Fruit fly (Drosophila melanogaster): ENCODE measurements around the gene CG6026.

The CG6026 gene

dm6 chr3R:18983614-18984185 is 49.6 kb upstream of the CG6026 start, which contains the start of the genes snRNP-U1-C and gukh (continued):
- peak; percentile 80 for TF ChIP-seq Hr3 (GFP tag; optimal IDR thresholded peaks at IDR 0.05)
- peak; percentile 83 for TF ChIP-seq sob (GFP tag; IDR thresholded peaks at IDR 0.05)
- TF ChIP-seq Bteb2 (GFP tag; optimal IDR thresholded peaks at IDR 0.05), result peak; percentile 41
- TF ChIP-seq CG11085 (GFP tag; IDR thresholded peaks at IDR 0.05), result peak; percentile 84
- TF ChIP-seq Kr (GFP tag; optimal IDR thresholded peaks at IDR 0.05), result no peak
- peak; percentile 81 for TF ChIP-seq ap (GFP tag; IDR thresholded peaks at IDR 0.05)
- TF ChIP-seq HLH4C (GFP tag; IDR thresholded peaks at IDR 0.05; ENCODE audit: partially characterized antibody), result peak; percentile 48; the same call in 1 of the 3 replicates
- TF ChIP-seq Jarid2 (GFP tag; optimal IDR thresholded peaks at IDR 0.05), result peak; percentile 98
- peak; percentile 49; the same call in 1 of the 2 replicates for TF ChIP-seq bowl (GFP tag; IDR thresholded peaks at IDR 0.05)
- TF ChIP-seq CG6813 (GFP tag; optimal IDR thresholded peaks at IDR 0.05), result peak; percentile 8
- peak; percentile 30 for TF ChIP-seq gcm2 (GFP tag; optimal IDR thresholded peaks at IDR 0.05)
- peak; percentile 64 for TF ChIP-seq wor (GFP tag; IDR thresholded peaks at IDR 0.05)
- TF ChIP-seq CG1233 (GFP tag; optimal IDR thresholded peaks at IDR 0.05), result peak; percentile 79
- TF ChIP-seq CG13624 (GFP tag; optimal IDR thresholded peaks at IDR 0.05), result peak; percentile 39
- TF ChIP-seq CG8944 (GFP tag; optimal IDR thresholded peaks at IDR 0.05), result peak; percentile 31
- TF ChIP-seq dimm (GFP tag; IDR thresholded peaks at IDR 0.05), result peak; percentile 53
- peak; percentile 19 for TF ChIP-seq CG9609 (GFP tag; optimal IDR thresholded peaks at IDR 0.05)
- TF ChIP-seq fd64A (GFP tag; optimal IDR thresholded peaks at IDR 0.05), result no peak
- peak; percentile 79 for TF ChIP-seq BEAF-32 (GFP tag; optimal IDR thresholded peaks at IDR 0.05)
- peak; percentile 42 for TF ChIP-seq org-1 (GFP tag; optimal IDR thresholded peaks at IDR 0.05)
- peak; percentile 61 for TF ChIP-seq trh (GFP tag; optimal IDR thresholded peaks at IDR 0.05)
- peak; percentile 79 for TF ChIP-seq CG14441 (GFP tag; IDR thresholded peaks at IDR 0.05)
- TF ChIP-seq CG10147 (GFP tag; optimal IDR thresholded peaks at IDR 0.05), result peak; percentile 54
- peak; percentile 62 for TF ChIP-seq Gug (GFP tag; IDR thresholded peaks at IDR 0.05)
- TF ChIP-seq CG15073 (GFP tag; optimal IDR thresholded peaks at IDR 0.05), result no peak
- TF ChIP-seq CG8089 (GFP tag; optimal IDR thresholded peaks at IDR 0.05), result no peak
- TF ChIP-seq Awh (GFP tag; IDR thresholded peaks at IDR 0.05), result peak; percentile 78
- no peak for TF ChIP-seq cg (GFP tag; optimal IDR thresholded peaks at IDR 0.05)
- TF ChIP-seq repo (GFP tag; optimal IDR thresholded peaks at IDR 0.05), result peak; percentile 27
- peak; percentile 81 for TF ChIP-seq ase (GFP tag; IDR thresholded peaks at IDR 0.05)
- peak; percentile 83 for TF ChIP-seq HLH3B (GFP tag; IDR thresholded peaks at IDR 0.05)
- no peak for TF ChIP-seq tna (GFP tag; IDR thresholded peaks at IDR 0.05; ENCODE audit: partially characterized antibody)
- TF ChIP-seq eve (GFP tag; optimal IDR thresholded peaks at IDR 0.05), result no peak
- no peak for TF ChIP-seq lov (optimal IDR thresholded peaks at IDR 0.05)
- 0 out of 3 replicates have a peak, but pooled peaks have one; percentile 32 for TF ChIP-seq lov (GFP tag; IDR thresholded peaks at IDR 0.05)
- TF ChIP-seq klu (GFP tag; IDR thresholded peaks at IDR 0.05), result peak; percentile 80
- TF ChIP-seq CG3995 (GFP tag; optimal IDR thresholded peaks at IDR 0.05), result peak; percentile 25
- TF ChIP-seq E2f2 (GFP tag; IDR thresholded peaks at IDR 0.05), result peak; percentile 76
- peak; percentile 84 for TF ChIP-seq Adf1 (GFP tag; IDR thresholded peaks at IDR 0.05)
- TF ChIP-seq Gsc (GFP tag; IDR thresholded peaks at IDR 0.05), result no peak
- peak; percentile 67 for TF ChIP-seq zen (tag; optimal IDR thresholded peaks at IDR 0.05)
- TF ChIP-seq CG6254 (GFP tag; optimal IDR thresholded peaks at IDR 0.05), result no peak
- TF ChIP-seq CG7786 (GFP tag; optimal IDR thresholded peaks at IDR 0.05), result no peak
- TF ChIP-seq BtbVII (GFP tag; optimal IDR thresholded peaks at IDR 0.05), result no peak
- no peak; the same call in 2 of the 3 replicates for TF ChIP-seq z (GFP tag; IDR thresholded peaks at IDR 0.05)
- peak; percentile 60 for TF ChIP-seq CG5245 (GFP tag; optimal IDR thresholded peaks at IDR 0.05)
- TF ChIP-seq seq (GFP tag; IDR thresholded peaks at IDR 0.05), result peak; percentile 87
- TF ChIP-seq CG10321 (GFP tag; IDR thresholded peaks at IDR 0.05), result peak; percentile 25; the same call in 1 of the 2 replicates
- TF ChIP-seq inv (GFP tag; IDR thresholded peaks at IDR 0.05; ENCODE audit: partially characterized antibody), result peak; percentile 53
- TF ChIP-seq CG7963 (GFP tag; IDR thresholded peaks at IDR 0.05; ENCODE audit: partially characterized antibody), result no peak
- TF ChIP-seq Aef1 (GFP tag; IDR thresholded peaks at IDR 0.05), result no peak; the same call in 2 of the 3 replicates
